Fruit fly (Drosophila melanogaster) whole organism, embryonic: ENCODE measurements around the gene ND-13A.

Experiments
- Ada2b ChIP-seq: fragments of 200-800 bp; sonication (Bioruptor generic); IDR thresholded peaks from 2 replicates; pipeline ENCODE4 v1.3.6; 2022; ENCODE audit warnings: missing biosample characterization, missing genetic modification characterization
- Atf-2 ChIP-seq: fragments of 200-800 bp; sonication (Bioruptor generic); optimal IDR thresholded peaks from 2 replicates; lab custom pipeline; 2016; ENCODE audit warnings: missing biosample characterization, missing genetic modification characterization
- Atf6 ChIP-seq: fragments of 200-800 bp; sonication (Bioruptor generic); IDR thresholded peaks from 2 replicates; pipeline ENCODE4 v1.3.6; 2022; ENCODE audit warnings: missing biosample characterization, missing genetic modification characterization
- C15 ChIP-seq: fragments of 200-800 bp; sonication (Bioruptor generic); IDR thresholded peaks from 3 replicates; pipeline ENCODE4 v1.3.6; 2022; ENCODE audit warnings: missing biosample characterization, missing genetic modification characterization
- CG10543 ChIP-seq: fragments of 200-800 bp; sonication (Bioruptor generic); optimal IDR thresholded peaks from 3 replicates; lab custom pipeline; 2017; ENCODE audit warnings: missing biosample characterization, mild to moderate bottlenecking, missing genetic modification characterization, moderate library complexity
- CG10959 ChIP-seq: fragments of 200-800 bp; sonication (Bioruptor generic); IDR thresholded peaks from 2 replicates; pipeline ENCODE4 v1.3.6; 2022; ENCODE audit warnings: missing biosample characterization, missing genetic modification characterization
- CG11247 ChIP-seq: fragments of 200-800 bp; sonication (Bioruptor generic); IDR thresholded peaks from 2 replicates; pipeline ENCODE4 v1.3.6; 2022; ENCODE audit warnings: missing biosample characterization, missing genetic modification characterization
- CG11560 ChIP-seq: fragments of 200-800 bp; sonication (Bioruptor generic); IDR thresholded peaks from 3 replicates; pipeline ENCODE4 v1.3.6; 2022; ENCODE audit warnings: missing biosample characterization, missing genetic modification characterization
- CG12104 ChIP-seq: fragments of 200-800 bp; sonication (Bioruptor generic); optimal IDR thresholded peaks from 3 replicates; lab custom pipeline; 2016; ENCODE audit warnings: missing biosample characterization, missing genetic modification characterization
- CG12219 ChIP-seq: fragments of 200-800 bp; sonication (Bioruptor generic); optimal IDR thresholded peaks from 3 replicates; lab custom pipeline; 2018; ENCODE audit warnings: missing biosample characterization, mild to moderate bottlenecking, missing genetic modification characterization
- CG13123 ChIP-seq: fragments of 200-800 bp; sonication (Bioruptor generic); optimal IDR thresholded peaks from 2 replicates; lab custom pipeline; 2016; ENCODE audit warnings: missing biosample characterization, missing genetic modification characterization
- CG13624 ChIP-seq: fragments of 200-800 bp; sonication (Bioruptor generic); optimal IDR thresholded peaks from 2 replicates; lab custom pipeline; 2016; ENCODE audit warnings: missing biosample characterization, missing genetic modification characterization
- CG18476 ChIP-seq: fragments of 200-800 bp; sonication (Bioruptor generic); optimal IDR thresholded peaks from 2 replicates; lab custom pipeline; 2016; ENCODE audit warnings: missing biosample characterization, mild to moderate bottlenecking, missing genetic modification characterization
- CG30431 ChIP-seq: fragments of 200-800 bp; sonication (Bioruptor generic); optimal IDR thresholded peaks from 2 replicates; lab custom pipeline; 2017; ENCODE audit warnings: missing biosample characterization, missing genetic modification characterization
- CG3407 ChIP-seq: fragments of 200-800 bp; sonication (Bioruptor generic); optimal IDR thresholded peaks from 2 replicates; lab custom pipeline; 2018; ENCODE audit warnings: missing biosample characterization, mild to moderate bottlenecking, missing genetic modification characterization
- CG34422 ChIP-seq: fragments of 200-800 bp; sonication (Bioruptor generic); IDR thresholded peaks from 3 replicates; pipeline ENCODE4 v1.3.6; 2022; ENCODE audit warnings: missing biosample characterization, missing genetic modification characterization
- CG4360 ChIP-seq: fragments of 200-800 bp; sonication (Bioruptor generic); IDR thresholded peaks from 2 replicates; pipeline ENCODE4 v1.3.6; 2022; ENCODE audit warnings: missing biosample characterization, missing genetic modification characterization
- CG4617 ChIP-seq: fragments of 200-800 bp; sonication (Bioruptor generic); optimal IDR thresholded peaks from 3 replicates; lab custom pipeline; 2016; ENCODE audit warnings: missing biosample characterization, missing genetic modification characterization, borderline replicate concordance
- CG6254 ChIP-seq: fragments of 200-800 bp; sonication (Bioruptor generic); optimal IDR thresholded peaks from 3 replicates; lab custom pipeline; 2017; ENCODE audit warnings: mild to moderate bottlenecking, missing biosample characterization, missing genetic modification reagents, missing genetic modification characterization
- CG6272 ChIP-seq: fragments of 200-800 bp; sonication (Bioruptor generic); IDR thresholded peaks from 2 replicates; pipeline ENCODE4 v1.3.6; 2022; ENCODE audit warnings: missing biosample characterization, missing genetic modification characterization
- CG7556 ChIP-seq: fragments of 200-800 bp; sonication (Bioruptor generic); optimal IDR thresholded peaks from 2 replicates; lab custom pipeline; 2017; ENCODE audit warnings: missing biosample characterization, mild to moderate bottlenecking, missing genetic modification characterization
- CG7963 ChIP-seq: fragments of 200-800 bp; sonication (Bioruptor generic); IDR thresholded peaks from 3 replicates; pipeline ENCODE4 v1.3.6; 2022; ENCODE audit warnings: missing biosample characterization, missing genetic modification characterization; ENCODE audit not compliant: partially characterized antibody
- CG8388 ChIP-seq: fragments of 200-800 bp; sonication (Bioruptor generic); optimal IDR thresholded peaks from 2 replicates; lab custom pipeline; 2019; ENCODE audit warnings: missing biosample characterization, mild to moderate bottlenecking, missing genetic modification characterization, moderate library complexity
- CG9437 ChIP-seq: fragments of 200-800 bp; sonication (Bioruptor generic); optimal IDR thresholded peaks from 2 replicates; lab custom pipeline; 2018; ENCODE audit warnings: missing biosample characterization, mild to moderate bottlenecking, missing genetic modification characterization
- CG9609 ChIP-seq: fragments of 200-800 bp; sonication (Bioruptor generic); optimal IDR thresholded peaks from 3 replicates; lab custom pipeline; 2016; ENCODE audit warnings: missing biosample characterization, missing genetic modification characterization
- CoRest ChIP-seq: fragments of 200-800 bp; sonication (Bioruptor generic); optimal IDR thresholded peaks from 3 replicates; lab custom pipeline; 2018; ENCODE audit warnings: missing biosample characterization, mild to moderate bottlenecking, missing genetic modification characterization, moderate library complexity
- CrebB ChIP-seq: fragments of 200-800 bp; sonication (Bioruptor generic); optimal IDR thresholded peaks from 3 replicates; lab custom pipeline; 2018; ENCODE audit warnings: missing biosample characterization, mild to moderate bottlenecking, missing genetic modification characterization
- Gug ChIP-seq: fragments of 200-800 bp; sonication (Bioruptor generic); IDR thresholded peaks from 4 replicates; pipeline ENCODE4 v1.3.6; 2022; ENCODE audit warnings: missing biosample characterization, missing genetic modification characterization
- HLH54F ChIP-seq: fragments of 200-800 bp; sonication (Bioruptor generic); optimal IDR thresholded peaks from 3 replicates; lab custom pipeline; 2016; ENCODE audit warnings: missing biosample characterization, missing genetic modification characterization
- Hsf ChIP-seq: fragments of 200-800 bp; sonication (Bioruptor generic); optimal IDR thresholded peaks from 3 replicates; lab custom pipeline; 2016; ENCODE audit warnings: missing biosample characterization, missing genetic modification characterization
- Myb ChIP-seq: fragments of 200-800 bp; sonication (Bioruptor generic); optimal IDR thresholded peaks from 2 replicates; lab custom pipeline; 2016; ENCODE audit warnings: missing biosample characterization, missing genetic modification characterization
- NC2α ChIP-seq: fragments of 200-800 bp; sonication (Bioruptor generic); optimal IDR thresholded peaks from 2 replicates; lab custom pipeline; 2016; ENCODE audit warnings: missing biosample characterization, missing genetic modification characterization
- Nf-YB ChIP-seq: fragments of 200-800 bp; sonication (Bioruptor generic); optimal IDR thresholded peaks from 3 replicates; lab custom pipeline; 2019; ENCODE audit warnings: missing biosample characterization, mild to moderate bottlenecking, missing genetic modification characterization, moderate library complexity
- Poxn ChIP-seq: fragments of 200-800 bp; sonication (Bioruptor generic); IDR thresholded peaks from 2 replicates; pipeline ENCODE4 v1.3.6; 2022; ENCODE audit warnings: missing biosample characterization, missing genetic modification characterization
- Ptx1 ChIP-seq: fragments of 200-800 bp; sonication (Bioruptor generic); IDR thresholded peaks from 2 replicates; pipeline ENCODE4 v1.3.6; 2022; ENCODE audit warnings: missing biosample characterization, missing genetic modification characterization
- Sox100B ChIP-seq: fragments of 200-800 bp; sonication (Bioruptor generic); optimal IDR thresholded peaks from 3 replicates; lab custom pipeline; 2018; ENCODE audit warnings: missing biosample characterization, mild to moderate bottlenecking, missing genetic modification characterization
- Sry-β ChIP-seq: fragments of 200-800 bp; sonication (Bioruptor generic); optimal IDR thresholded peaks from 2 replicates; lab custom pipeline; 2018; ENCODE audit warnings: missing biosample characterization, mild to moderate bottlenecking, missing genetic modification characterization, moderate library complexity
- al ChIP-seq: fragments of 200-800 bp; sonication (Bioruptor generic); IDR thresholded peaks from 2 replicates; pipeline ENCODE4 v1.3.6; 2022; ENCODE audit warnings: missing biosample characterization, missing genetic modification characterization
- chif ChIP-seq, 2 experiments: fragments of 200-800 bp; sonication (Bioruptor generic); optimal IDR thresholded peaks; 3 replicates each; lab custom pipeline; 2016; ENCODE audit warnings: missing biosample characterization in 2 of 2, missing genetic modification characterization in 2 of 2
- crc ChIP-seq: fragments of 200-800 bp; sonication (Bioruptor generic); optimal IDR thresholded peaks from 2 replicates; lab custom pipeline; 2016; ENCODE audit warnings: missing biosample characterization, missing genetic modification characterization
- danr ChIP-seq: fragments of 200-800 bp; sonication (Bioruptor generic); IDR thresholded peaks from 2 replicates; pipeline ENCODE4 v1.3.6; 2022; ENCODE audit warnings: missing biosample characterization, missing genetic modification characterization
- dm ChIP-seq: fragments of 200-800 bp; sonication (Bioruptor generic); optimal IDR thresholded peaks from 3 replicates; lab custom pipeline; 2016; ENCODE audit warnings: missing biosample characterization, missing genetic modification characterization
- fd102C ChIP-seq: fragments of 200-800 bp; sonication (Bioruptor generic); optimal IDR thresholded peaks from 2 replicates; lab custom pipeline; 2018; ENCODE audit warnings: missing biosample characterization, mild to moderate bottlenecking, missing genetic modification characterization, moderate library complexity
- fru ChIP-seq: fragments of >200 bp; optimal IDR thresholded peaks from 2 replicates; lab custom pipeline; 2017
- gem ChIP-seq: fragments of 200-800 bp; sonication (Bioruptor generic); optimal IDR thresholded peaks from 2 replicates; lab custom pipeline; 2019; ENCODE audit warnings: missing biosample characterization, mild to moderate bottlenecking, missing genetic modification characterization, moderate library complexity
- lilli ChIP-seq: fragments of 200-800 bp; sonication (Bioruptor generic); optimal IDR thresholded peaks from 3 replicates; lab custom pipeline; 2016; ENCODE audit warnings: missing biosample characterization, missing genetic modification characterization
- nau ChIP-seq: fragments of 200-800 bp; sonication (Bioruptor generic); optimal IDR thresholded peaks from 3 replicates; lab custom pipeline; 2017; ENCODE audit warnings: missing biosample characterization, mild to moderate bottlenecking, missing genetic modification characterization, missing genetic modification reagents
- otp ChIP-seq: fragments of 200-800 bp; sonication (Bioruptor generic); IDR thresholded peaks from 3 replicates; pipeline ENCODE4, ENCODE4 v1.3.6; 2022; ENCODE audit warnings: missing biosample characterization, missing genetic modification characterization
- sr ChIP-seq: fragments of 200-800 bp; sonication (Bioruptor generic); IDR thresholded peaks from 3 replicates; pipeline ENCODE4 v1.3.6; 2022; ENCODE audit warnings: missing biosample characterization, missing genetic modification characterization
- tx ChIP-seq: fragments of 200-800 bp; sonication (Bioruptor generic); optimal IDR thresholded peaks from 2 replicates; lab custom pipeline; 2016; ENCODE audit warnings: missing biosample characterization, missing genetic modification characterization
- zen2 ChIP-seq: fragments of 200-800 bp; sonication (Bioruptor generic); IDR thresholded peaks from 3 replicates; pipeline ENCODE4 v1.3.6; 2022; ENCODE audit warnings: missing biosample characterization, missing genetic modification characterization; ENCODE audit not compliant: partially characterized antibody

Gene ND-13A

DNA sequence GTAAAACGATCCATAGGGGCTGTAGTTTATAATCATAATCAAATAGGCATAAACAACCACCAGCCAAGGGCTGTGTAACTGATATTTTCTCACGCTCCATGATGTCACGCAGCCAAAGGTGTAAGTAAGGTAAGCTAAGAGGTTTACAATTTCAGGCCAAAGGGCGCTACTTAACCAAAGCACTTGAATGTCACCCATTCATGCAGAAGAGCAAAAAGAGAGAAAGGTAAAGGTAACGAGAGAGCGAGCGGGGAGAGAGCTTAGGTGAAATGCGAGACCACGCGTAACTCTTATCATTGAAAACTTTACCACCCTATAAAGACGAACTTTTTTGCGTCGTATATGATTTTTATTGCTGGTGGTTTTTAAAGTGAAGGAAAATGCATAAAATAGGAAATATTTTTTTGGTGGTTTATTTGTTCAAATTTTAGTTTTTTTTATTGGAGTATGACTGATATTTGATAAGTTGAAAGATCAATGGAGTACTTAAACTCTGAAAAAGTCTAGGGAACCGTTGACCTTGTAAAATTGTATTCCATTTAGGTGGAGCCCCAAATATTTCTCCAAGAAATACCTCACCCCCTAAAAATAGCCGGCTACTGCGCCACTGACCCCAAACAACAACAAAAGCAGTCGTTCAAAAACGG, 7.7 kb upstream of the ND-13A start (continued):
- peak; percentile 91 for TF ChIP-seq CG12104
- no peak for TF ChIP-seq CG7963 (GFP tag; lab: Robert Waterston, UW)
- peak; percentile 74 for TF ChIP-seq NC2α
- TF ChIP-seq Ptx1 = peak; percentile 97
- peak; percentile 97 for TF ChIP-seq tx (GFP tag; lab: Kevin White, UChicago)
- peak; percentile 69 for TF ChIP-seq Nf-YB (GFP tag; lab: Kevin White, UChicago)
- TF ChIP-seq fd102C (GFP tag; lab: Kevin White, UChicago) = no peak
- peak; percentile 96 for TF ChIP-seq al
- peak; percentile 93 for TF ChIP-seq CG8388 (GFP tag; lab: Kevin White, UChicago)
- peak; percentile 74 for TF ChIP-seq CG4360 (GFP tag; lab: Robert Waterston, UW)
- TF ChIP-seq CG3407 (GFP tag; lab: Kevin White, UChicago) = peak; percentile 86
- peak; percentile 90 for TF ChIP-seq CG11560 (tag; lab: Robert Waterston, UW)
- peak; percentile 94 for TF ChIP-seq CG10543
- TF ChIP-seq CG11247 (GFP tag; lab: Robert Waterston, UW) = peak; percentile 93
- TF ChIP-seq CG10959 = peak; percentile 65
- peak; percentile 98 for TF ChIP-seq HLH54F
- peak; percentile 78 for TF ChIP-seq CG12219 (GFP tag; lab: Kevin White, UChicago)
- peak; percentile 89 for TF ChIP-seq danr (GFP tag; lab: Robert Waterston, UW)
- TF ChIP-seq Sox100B (GFP tag; lab: Kevin White, UChicago) = peak; percentile 93
- TF ChIP-seq Poxn = peak; percentile 88
- peak; percentile 98 for TF ChIP-seq gem (tag; lab: Kevin White, UChicago)
- TF ChIP-seq zen2 (GFP tag; lab: Robert Waterston, UW) = no peak
- peak; percentile 96 for TF ChIP-seq Atf6 (GFP tag; lab: Robert Waterston, UW)
- peak; percentile 97 for TF ChIP-seq CG7556 (GFP tag; lab: Kevin White, UChicago)
- TF ChIP-seq CG30431 (GFP tag; lab: Kevin White, UChicago) = peak; percentile 89
- TF ChIP-seq CG13123 (GFP tag; lab: Kevin White, UChicago) = peak; percentile 89
- TF ChIP-seq lilli (GFP tag; lab: Kevin White, UChicago) = peak; percentile 99
- peak; percentile 98 for TF ChIP-seq Atf-2 (GFP tag; lab: Kevin White, UChicago)
- TF ChIP-seq CG13624 (GFP tag; lab: Kevin White, UChicago) = peak; percentile 98
- TF ChIP-seq chif (GFP tag; optimal IDR thresholded peaks at IDR 0.05; lab: Kevin White, UChicago) = peak; percentile 97 to 98
- peak; percentile 97 for TF ChIP-seq CoRest
- peak; percentile 93 for TF ChIP-seq dm
- peak; percentile 71 for TF ChIP-seq sr
- peak; percentile 92 for TF ChIP-seq Ada2b (GFP tag; lab: Robert Waterston, UW)
- peak; percentile 90 for TF ChIP-seq CG9437 (GFP tag; lab: Kevin White, UChicago)
- peak; percentile 95 for TF ChIP-seq CG4617 (GFP tag; lab: Kevin White, UChicago)
- peak; percentile 97 for TF ChIP-seq crc (GFP tag; lab: Kevin White, UChicago)
- TF ChIP-seq CG6272 (GFP tag; lab: Robert Waterston, UW) = peak; percentile 92
- peak; percentile 88 for TF ChIP-seq C15 (GFP tag; lab: Robert Waterston, UW)
- peak; percentile 97 for TF ChIP-seq Hsf (GFP tag; lab: Kevin White, UChicago)
- no peak for TF ChIP-seq Sry-β (GFP tag; lab: Kevin White, UChicago)
- TF ChIP-seq nau = peak; percentile 92
- peak; percentile 85 for TF ChIP-seq CG34422
- TF ChIP-seq CrebB (tag; lab: Kevin White, UChicago) = peak; percentile 84
- peak; percentile 92 for TF ChIP-seq Myb (GFP tag; lab: Kevin White, UChicago)
- peak; percentile 88 for TF ChIP-seq otp
- no peak for TF ChIP-seq fru (lab: Kevin White, UChicago)
- TF ChIP-seq CG18476 (GFP tag; lab: Kevin White, UChicago) = peak; percentile 88
- TF ChIP-seq CG6254 = peak; percentile 75
- peak; percentile 98 for TF ChIP-seq CG9609
- TF ChIP-seq Gug (GFP tag; lab: Robert Waterston, UW) = peak; percentile 97
